Worm (Caenorhabditis elegans): ENCODE measurements around the gene srz-70.

Gene srz-70

ce11 chrIV:3481760-3482159, 2.9 kb upstream of the srz-70 start, which contains the start of gene srz-37:
srz-37 (minus strand) TSS chrIV:3481860.
- TF ChIP-seq pes-1 (GFP tag; IDR thresholded peaks at IDR 0.05), result no peak
- no peak for TF ChIP-seq ceh-36 (tag; optimal IDR thresholded peaks at IDR 0.05)
- TF ChIP-seq hmbx-1 (tag; optimal IDR thresholded peaks at IDR 0.05), result no peak
- no peak for TF ChIP-seq sea-1 (GFP tag; conservative IDR thresholded peaks at IDR 0.05)
- no peak for TF ChIP-seq flt-1 (GFP tag; IDR thresholded peaks at IDR 0.05)
- no peak for TF ChIP-seq hmg-4 (GFP tag; optimal IDR thresholded peaks at IDR 0.05)
- no peak for TF ChIP-seq tbx-37 (GFP tag; conservative IDR thresholded peaks at IDR 0.05)
- TF ChIP-seq tbx-11 (GFP tag; IDR thresholded peaks at IDR 0.05), result no peak

- TF ChIP-seq hmbx-1 (tag; optimal IDR thresholded peaks at IDR 0.05) (no peak), tra-4 (tag; optimal IDR thresholded peaks at IDR 0.05) (no peak), pes-1 (GFP tag; IDR thresholded peaks at IDR 0.05) (no peak), ets-7 (tag; optimal IDR thresholded peaks at IDR 0.05) (no peak), tbx-37 (GFP tag; conservative IDR thresholded peaks at IDR 0.05) (no peak), hnd-1 (tag; optimal IDR thresholded peaks at IDR 0.05) (no peak), aly-1 (tag; optimal IDR thresholded peaks at IDR 0.05) (no peak), B0310.2 (tag; optimal IDR thresholded peaks at IDR 0.05) (no peak)
These were observed 1.7 kb downstream of the srz-70 start, which contains the start of gene srz-69 for ce11 chrIV:3477124-3477523. srz-69 (minus strand) TSS chrIV:3477224.

ce11 chrIV:3469742-3470141, 9.1 kb downstream of the srz-70 start, which contains the start of gene F58E2.2:
F58E2.2 (plus strand) TSS chrIV:3470042.
- TF ChIP-seq hmg-4 (GFP tag; optimal IDR thresholded peaks at IDR 0.05), result no peak
- TF ChIP-seq ceh-36 (tag; optimal IDR thresholded peaks at IDR 0.05), result no peak
- no peak for TF ChIP-seq tbx-37 (GFP tag; conservative IDR thresholded peaks at IDR 0.05)
- TF ChIP-seq tra-4 (tag; optimal IDR thresholded peaks at IDR 0.05), result no peak
- TF ChIP-seq F13C5.2 (tag; optimal IDR thresholded peaks at IDR 0.05), result no peak
- TF ChIP-seq flt-1 (GFP tag; IDR thresholded peaks at IDR 0.05), result no peak
- no peak for TF ChIP-seq ets-7 (tag; optimal IDR thresholded peaks at IDR 0.05)
- TF ChIP-seq sea-1 (GFP tag; conservative IDR thresholded peaks at IDR 0.05), result no peak
- no peak for TF ChIP-seq ceh-13 (GFP tag; optimal IDR thresholded peaks at IDR 0.05)
- no peak for TF ChIP-seq scrt-1 (GFP tag; IDR thresholded peaks at IDR 0.05)
- no peak for TF ChIP-seq B0310.2 (tag; optimal IDR thresholded peaks at IDR 0.05)
- TF ChIP-seq ama-1 (optimal IDR thresholded peaks at IDR 0.05), result no peak
- no peak for TF ChIP-seq hmbx-1 (tag; optimal IDR thresholded peaks at IDR 0.05)
- no peak for TF ChIP-seq tbx-11 (GFP tag; IDR thresholded peaks at IDR 0.05)

- TF ChIP-seq ama-1 (optimal IDR thresholded peaks at IDR 0.05), result no peak
- no peak for TF ChIP-seq pes-1 (GFP tag; IDR thresholded peaks at IDR 0.05)
- no peak for TF ChIP-seq ceh-13 (GFP tag; optimal IDR thresholded peaks at IDR 0.05)
These were observed 11.1 kb downstream of the srz-70 start for ce11 chrIV:3467751-3468150.

- TF ChIP-seq sea-1 (GFP tag; conservative IDR thresholded peaks at IDR 0.05), result no peak
- no peak for TF ChIP-seq ets-7 (tag; optimal IDR thresholded peaks at IDR 0.05)
- no peak for TF ChIP-seq hnd-1 (tag; optimal IDR thresholded peaks at IDR 0.05)
- no peak for TF ChIP-seq ceh-36 (tag; optimal IDR thresholded peaks at IDR 0.05)
- TF ChIP-seq aly-1 (tag; optimal IDR thresholded peaks at IDR 0.05), result no peak
- TF ChIP-seq B0310.2 (tag; optimal IDR thresholded peaks at IDR 0.05), result no peak
- no peak for TF ChIP-seq tra-4 (tag; optimal IDR thresholded peaks at IDR 0.05)
- TF ChIP-seq flt-1 (GFP tag; IDR thresholded peaks at IDR 0.05), result no peak
- TF ChIP-seq scrt-1 (GFP tag; IDR thresholded peaks at IDR 0.05), result no peak
- no peak for TF ChIP-seq ama-1 (optimal IDR thresholded peaks at IDR 0.05)
- TF ChIP-seq tbx-11 (GFP tag; IDR thresholded peaks at IDR 0.05), result no peak
These were observed 11.7 kb downstream of the srz-70 start, which contains the start of gene F58E2.3 for ce11 chrIV:3467128-3467527. F58E2.3 (plus strand) TSS chrIV:3467428.

- TF ChIP-seq B0310.2 (tag; optimal IDR thresholded peaks at IDR 0.05), result no peak
- TF ChIP-seq ceh-36 (tag; optimal IDR thresholded peaks at IDR 0.05), result no peak
- TF ChIP-seq tbx-11 (GFP tag; IDR thresholded peaks at IDR 0.05), result no peak
- TF ChIP-seq hnd-1 (tag; optimal IDR thresholded peaks at IDR 0.05), result no peak
- no peak for TF ChIP-seq aly-1 (tag; optimal IDR thresholded peaks at IDR 0.05)
- no peak for TF ChIP-seq ets-7 (tag; optimal IDR thresholded peaks at IDR 0.05)
- no peak for TF ChIP-seq ama-1 (optimal IDR thresholded peaks at IDR 0.05)
- no peak for TF ChIP-seq tra-4 (tag; optimal IDR thresholded peaks at IDR 0.05)
- no peak for TF ChIP-seq hmbx-1 (tag; optimal IDR thresholded peaks at IDR 0.05)
- TF ChIP-seq ceh-13 (GFP tag; optimal IDR thresholded peaks at IDR 0.05), result no peak
These were observed 15.6 kb downstream of the srz-70 start, which contains the start of gene F58E2.4 for ce11 chrIV:3463254-3463653. F58E2.4 (plus strand) TSS chrIV:3463387.

ce11 chrIV:3455437-3455836, 23.4 kb downstream of the srz-70 start:
- TF ChIP-seq ceh-36 (tag; optimal IDR thresholded peaks at IDR 0.05), result peak; percentile 94

- TF ChIP-seq ceh-13 (GFP tag; optimal IDR thresholded peaks at IDR 0.05), result no peak
- TF ChIP-seq aly-1 (tag; optimal IDR thresholded peaks at IDR 0.05), result no peak
- TF ChIP-seq tbx-37 (GFP tag; conservative IDR thresholded peaks at IDR 0.05), result no peak
- TF ChIP-seq scrt-1 (GFP tag; IDR thresholded peaks at IDR 0.05), result no peak
- no peak for TF ChIP-seq tbx-11 (GFP tag; IDR thresholded peaks at IDR 0.05)
- no peak for TF ChIP-seq ets-7 (tag; optimal IDR thresholded peaks at IDR 0.05)
- no peak for TF ChIP-seq tra-4 (tag; optimal IDR thresholded peaks at IDR 0.05)
- TF ChIP-seq ceh-36 (tag; optimal IDR thresholded peaks at IDR 0.05), result no peak
- TF ChIP-seq B0310.2 (tag; optimal IDR thresholded peaks at IDR 0.05), result no peak
These were observed 25.5 kb downstream of the srz-70 start, which contains the start of gene srz-23 for ce11 chrIV:3453346-3453745. srz-23 (plus strand) TSS chrIV:3453608.

ce11 chrIV:3452516-3452915, 26.3 kb downstream of the srz-70 start:
- TF ChIP-seq aly-1 (tag; optimal IDR thresholded peaks at IDR 0.05), result no peak
- TF ChIP-seq ceh-13 (GFP tag; optimal IDR thresholded peaks at IDR 0.05), result no peak
- no peak for TF ChIP-seq ets-7 (tag; optimal IDR thresholded peaks at IDR 0.05)

Measured in whole organism, early embryonic.